Fruit fly (Drosophila melanogaster): ENCODE results near the gene CG17806.

Gene CG17806

dm6 chr3R:17798211-17798737 is 4.8 kb downstream of the CG17806 start, which contains the start of gene CG7379 (continued):
- TF ChIP-seq pho (GFP tag; optimal IDR thresholded peaks at IDR 0.05): peak; percentile 88
- peak; percentile 80 for TF ChIP-seq Sox100B (GFP tag; optimal IDR thresholded peaks at IDR 0.05)
- TF ChIP-seq eve (GFP tag; optimal IDR thresholded peaks at IDR 0.05): no peak
- TF ChIP-seq crc (GFP tag; optimal IDR thresholded peaks at IDR 0.05): peak; percentile 47
- peak; percentile 53 for TF ChIP-seq Drgx (GFP tag; IDR thresholded peaks at IDR 0.05)
- peak; percentile 62; the same call in 1 of the 3 replicates for TF ChIP-seq CG2199 (GFP tag; IDR thresholded peaks at IDR 0.05)
- peak; percentile 45 for TF ChIP-seq CG2202 (tag; optimal IDR thresholded peaks at IDR 0.05)
- TF ChIP-seq D19B (GFP tag; optimal IDR thresholded peaks at IDR 0.05): peak; percentile 70
- peak; percentile 67 for TF ChIP-seq CG10462 (GFP tag; optimal IDR thresholded peaks at IDR 0.05)
- TF ChIP-seq NC2α (GFP tag; optimal IDR thresholded peaks at IDR 0.05): peak; percentile 59
- peak; percentile 69 for TF ChIP-seq row (GFP tag; IDR thresholded peaks at IDR 0.05)
- peak; percentile 77 for TF ChIP-seq klu (GFP tag; IDR thresholded peaks at IDR 0.05)
- no peak for TF ChIP-seq CG6854 (GFP tag; optimal IDR thresholded peaks at IDR 0.05)
- TF ChIP-seq cas (GFP tag; IDR thresholded peaks at IDR 0.05): peak; percentile 66
- TF ChIP-seq Dip3 (GFP tag; optimal IDR thresholded peaks at IDR 0.05): peak; percentile 93
- peak; percentile 71 for TF ChIP-seq nerfin-1 (tag; optimal IDR thresholded peaks at IDR 0.05)
- TF ChIP-seq fu2 (GFP tag; optimal IDR thresholded peaks at IDR 0.05): peak; percentile 91
- peak; percentile 68 for TF ChIP-seq da (GFP tag; optimal IDR thresholded peaks at IDR 0.05)
- TF ChIP-seq sima (GFP tag; optimal IDR thresholded peaks at IDR 0.05): no peak
- no peak for TF ChIP-seq CG3726 (GFP tag; IDR thresholded peaks at IDR 0.05)
- TF ChIP-seq Atf3 (GFP tag; optimal IDR thresholded peaks at IDR 0.05): peak; percentile 64
- peak; percentile 37; the same call in 1 of the 2 replicates for TF ChIP-seq CG1024 (GFP tag; IDR thresholded peaks at IDR 0.05)
- peak; percentile 60 for TF ChIP-seq Ssrp (tag; optimal IDR thresholded peaks at IDR 0.05)
- peak in 1 of 2 experiments; percentile 86 for TF ChIP-seq Hr51 (GFP tag; optimal IDR thresholded peaks at IDR 0.05)
- TF ChIP-seq hkb (optimal IDR thresholded peaks at IDR 0.05): peak; percentile 48
- TF ChIP-seq hkb (GFP tag; IDR thresholded peaks at IDR 0.05): peak; percentile 54
- peak; percentile 71 for TF ChIP-seq org-1 (GFP tag; optimal IDR thresholded peaks at IDR 0.05)
- peak; percentile 51 for TF ChIP-seq BEAF-32 (GFP tag; optimal IDR thresholded peaks at IDR 0.05)
- TF ChIP-seq CG1647 (GFP tag; optimal IDR thresholded peaks at IDR 0.05): peak; percentile 87
- TF ChIP-seq so (GFP tag; IDR thresholded peaks at IDR 0.05): no peak; the same call in 2 of the 3 replicates
- TF ChIP-seq CG1529 (GFP tag; optimal IDR thresholded peaks at IDR 0.05): peak; percentile 41
- no peak for TF ChIP-seq Tbp (GFP tag; optimal IDR thresholded peaks at IDR 0.05)
- TF ChIP-seq CG6791 (GFP tag; IDR thresholded peaks at IDR 0.05; ENCODE audit: partially characterized antibody): 0 out of 3 replicates have a peak, but pooled peaks have one; percentile 18
- TF ChIP-seq D19A (tag; optimal IDR thresholded peaks at IDR 0.05): peak; percentile 42
- no peak for TF ChIP-seq CG17612 (GFP tag; IDR thresholded peaks at IDR 0.05)
- TF ChIP-seq CG17359 (tag; optimal IDR thresholded peaks at IDR 0.05): peak; percentile 73
- peak; percentile 71 for TF ChIP-seq eyg (GFP tag; optimal IDR thresholded peaks at IDR 0.05)
- peak; percentile 68 for TF ChIP-seq seq (GFP tag; IDR thresholded peaks at IDR 0.05)
- TF ChIP-seq CG1832 (GFP tag; optimal IDR thresholded peaks at IDR 0.05): no peak
- TF ChIP-seq CG11723 (GFP tag; optimal IDR thresholded peaks at IDR 0.05): peak; percentile 74
- TF ChIP-seq Med (GFP tag): peak; percentile 97
- TF ChIP-seq CG10979 (tag; optimal IDR thresholded peaks at IDR 0.05): peak; percentile 59
- peak; percentile 64 to 82 for TF ChIP-seq Pdp1 (GFP tag; optimal IDR thresholded peaks at IDR 0.05)
- TF ChIP-seq B-H2 (GFP tag; optimal IDR thresholded peaks at IDR 0.05): peak; percentile 94
- peak; percentile 39 for TF ChIP-seq CG8281 (tag; optimal IDR thresholded peaks at IDR 0.05)
- TF ChIP-seq dmrt11E (tag; optimal IDR thresholded peaks at IDR 0.05): peak; percentile 66
- peak; percentile 75 for TF ChIP-seq CG7839 (tag; optimal IDR thresholded peaks at IDR 0.05)
- TF ChIP-seq CG9876 (GFP tag; optimal IDR thresholded peaks at IDR 0.05): peak; percentile 61
- TF ChIP-seq sim (GFP tag; IDR thresholded peaks at IDR 0.05): no peak
- TF ChIP-seq bigmax (GFP tag; optimal IDR thresholded peaks at IDR 0.05): no peak
- peak; percentile 78 for TF ChIP-seq CG18764 (GFP tag; optimal IDR thresholded peaks at IDR 0.05)
